Worm (Caenorhabditis elegans) whole organism, L3 larva: ENCODE data around the gene B0222.11.

Source experiments
- R02D3.7 ChIP-seq: fragments of 150-350 bp; optimal IDR thresholded peaks from 2 replicates; lab custom pipeline; 2014; ENCODE audit warnings: missing biosample characterization, missing genetic modification characterization
- ZK546.5 ChIP-seq: sonication (generic microtip); optimal IDR thresholded peaks from 2 replicates; lab custom pipeline; 2017; ENCODE audit warnings: missing biosample characterization, missing genetic modification characterization
- aly-2 ChIP-seq: fragments of 150-350 bp; optimal IDR thresholded peaks from 2 replicates; lab custom pipeline; 2014; ENCODE audit warnings: missing biosample characterization, missing genetic modification characterization
- ceh-16 ChIP-seq: sonication (generic microtip); optimal IDR thresholded peaks from 2 replicates; lab custom pipeline; 2017; ENCODE audit warnings: missing biosample characterization, missing genetic modification characterization
- ceh-28 ChIP-seq: fragments of 150-350 bp; optimal IDR thresholded peaks from 2 replicates; lab custom pipeline; 2014; ENCODE audit warnings: missing biosample characterization, missing genetic modification reagents, missing genetic modification characterization
- ceh-82 ChIP-seq: fragments of 150-350 bp; optimal IDR thresholded peaks from 2 replicates; lab custom pipeline; 2014; ENCODE audit warnings: missing biosample characterization, missing genetic modification characterization
- ceh-9 ChIP-seq: sonication (generic microtip); optimal IDR thresholded peaks from 2 replicates; lab custom pipeline; 2018; ENCODE audit warnings: missing biosample characterization, missing genetic modification characterization
- elt-2 ChIP-seq: sonication (generic microtip); optimal IDR thresholded peaks from 2 replicates; lab custom pipeline; 2016; ENCODE audit warnings: missing genetic modification reagents, mild to moderate bottlenecking, missing genetic modification characterization, missing compliant biosample characterization
- elt-3 ChIP-seq, 3 experiments: fragments of 150-350 bp in 1 of 3; sonication (generic microtip) in 2 of 3; optimal IDR thresholded peaks; 2 replicates in 2 of 3; 4 replicates in 1 of 3; lab custom pipeline; 2014 to 2017; ENCODE audit warnings: missing biosample characterization in 3 of 3, missing genetic modification characterization in 3 of 3
- eor-1 ChIP-seq, 2 experiments: fragments of 150-350 bp; optimal IDR thresholded peaks; 2 replicates each; lab custom pipeline; 2014 to 2018; ENCODE audit warnings: missing biosample characterization in 2 of 2, missing genetic modification characterization in 2 of 2
- fkh-10 ChIP-seq: sonication (generic microtip); optimal IDR thresholded peaks from 2 replicates; lab custom pipeline; 2017; ENCODE audit warnings: missing biosample characterization, missing genetic modification reagents, missing genetic modification characterization
- fkh-2 ChIP-seq: fragments of 150-350 bp; optimal IDR thresholded peaks from 2 replicates; lab custom pipeline; 2014; ENCODE audit warnings: missing biosample characterization, missing genetic modification reagents, missing genetic modification characterization
- fos-1 ChIP-seq: fragments of 150-350 bp; optimal IDR thresholded peaks from 2 replicates; lab custom pipeline; 2014; ENCODE audit warnings: missing biosample characterization, missing genetic modification characterization
- hmg-11 ChIP-seq: sonication (generic microtip); optimal IDR thresholded peaks from 2 replicates; lab custom pipeline; 2016; ENCODE audit warnings: missing genetic modification characterization, missing compliant biosample characterization
- jun-1 ChIP-seq: fragments of 150-350 bp; optimal IDR thresholded peaks from 2 replicates; lab custom pipeline; 2014; ENCODE audit warnings: missing biosample characterization, missing genetic modification reagents, missing genetic modification characterization
- lin-15B ChIP-seq: fragments of 150-350 bp; optimal IDR thresholded peaks from 2 replicates; lab custom pipeline; 2014; ENCODE audit warnings: missing biosample characterization, missing genetic modification characterization
- mdl-1 ChIP-seq: fragments of 150-350 bp; optimal IDR thresholded peaks from 2 replicates; lab custom pipeline; 2014; ENCODE audit warnings: missing biosample characterization, missing genetic modification characterization
- mml-1 ChIP-seq: fragments of 150-350 bp; sonication (generic microtip); optimal IDR thresholded peaks from 3 replicates; lab custom pipeline; 2014; ENCODE audit warnings: missing biosample characterization, missing genetic modification characterization
- nhr-11 ChIP-seq: fragments of 150-350 bp; optimal IDR thresholded peaks from 2 replicates; lab custom pipeline; 2014; ENCODE audit warnings: missing biosample characterization, missing genetic modification characterization
- nhr-12 ChIP-seq: fragments of 150-350 bp; optimal IDR thresholded peaks from 2 replicates; lab custom pipeline; 2014; ENCODE audit warnings: missing biosample characterization, missing genetic modification characterization
- nhr-23 ChIP-seq: fragments of 150-350 bp; optimal IDR thresholded peaks from 2 replicates; lab custom pipeline; 2014; ENCODE audit warnings: missing biosample characterization, missing genetic modification reagents, missing genetic modification characterization
- nhr-237 ChIP-seq: fragments of 150-350 bp; optimal IDR thresholded peaks from 2 replicates; lab custom pipeline; 2014; ENCODE audit warnings: missing biosample characterization, missing genetic modification characterization
- nhr-25 ChIP-seq: sonication (generic microtip); optimal IDR thresholded peaks from 2 replicates; lab custom pipeline; 2017; ENCODE audit warnings: missing biosample characterization, missing genetic modification characterization
- nhr-28 ChIP-seq: fragments of 150-350 bp; optimal IDR thresholded peaks from 2 replicates; lab custom pipeline; 2014; ENCODE audit warnings: missing biosample characterization, missing genetic modification characterization
- nhr-76 ChIP-seq: fragments of 150-350 bp; sonication (generic microtip); optimal IDR thresholded peaks from 5 replicates; lab custom pipeline; 2014; ENCODE audit warnings: missing biosample characterization, missing genetic modification characterization
- nhr-77 ChIP-seq: fragments of 150-350 bp; optimal IDR thresholded peaks from 2 replicates; lab custom pipeline; 2014; ENCODE audit warnings: missing biosample characterization, missing genetic modification characterization
- pha-4 ChIP-seq: fragments of 150-350 bp; optimal IDR thresholded peaks from 2 replicates; lab custom pipeline; 2014; ENCODE audit warnings: missing biosample characterization, missing genetic modification reagents, missing genetic modification characterization
- pqm-1 ChIP-seq: fragments of 150-350 bp; optimal IDR thresholded peaks from 2 replicates; lab custom pipeline; 2017; ENCODE audit warnings: missing biosample characterization, missing genetic modification characterization, inconsistent platforms
- sea-2 ChIP-seq: fragments of 150-350 bp; sonication (generic microtip); optimal IDR thresholded peaks from 4 replicates; lab custom pipeline; 2014; ENCODE audit warnings: missing biosample characterization, missing genetic modification reagents, missing genetic modification characterization
- skn-1 ChIP-seq: fragments of 150-350 bp; optimal IDR thresholded peaks from 2 replicates; lab custom pipeline; 2014; ENCODE audit warnings: missing biosample characterization, missing genetic modification characterization
- snpc-4 ChIP-seq: fragments of 150-350 bp; optimal IDR thresholded peaks from 2 replicates; lab custom pipeline; 2014; ENCODE audit warnings: missing biosample characterization, missing genetic modification characterization
- tbx-2 ChIP-seq: sonication (generic microtip); optimal IDR thresholded peaks from 2 replicates; lab custom pipeline; 2016; ENCODE audit warnings: mild to moderate bottlenecking, missing genetic modification characterization, missing compliant biosample characterization
- unc-39 ChIP-seq: sonication (generic microtip); optimal IDR thresholded peaks from 4 replicates; lab custom pipeline; 2017; ENCODE audit warnings: missing biosample characterization, missing genetic modification characterization
- unc-62 ChIP-seq: fragments of 150-350 bp; sonication (generic microtip); optimal IDR thresholded peaks from 4 replicates; lab custom pipeline; 2014; ENCODE audit warnings: missing biosample characterization, missing genetic modification reagents, missing genetic modification characterization
- ztf-11 ChIP-seq: fragments of 150-350 bp; optimal IDR thresholded peaks from 2 replicates; lab custom pipeline; 2014; ENCODE audit warnings: missing biosample characterization, missing genetic modification characterization
- ztf-4 ChIP-seq: fragments of 150-350 bp; optimal IDR thresholded peaks from 2 replicates; lab custom pipeline; 2014; ENCODE audit warnings: missing biosample characterization, missing genetic modification characterization

Gene B0222.11

DNA sequence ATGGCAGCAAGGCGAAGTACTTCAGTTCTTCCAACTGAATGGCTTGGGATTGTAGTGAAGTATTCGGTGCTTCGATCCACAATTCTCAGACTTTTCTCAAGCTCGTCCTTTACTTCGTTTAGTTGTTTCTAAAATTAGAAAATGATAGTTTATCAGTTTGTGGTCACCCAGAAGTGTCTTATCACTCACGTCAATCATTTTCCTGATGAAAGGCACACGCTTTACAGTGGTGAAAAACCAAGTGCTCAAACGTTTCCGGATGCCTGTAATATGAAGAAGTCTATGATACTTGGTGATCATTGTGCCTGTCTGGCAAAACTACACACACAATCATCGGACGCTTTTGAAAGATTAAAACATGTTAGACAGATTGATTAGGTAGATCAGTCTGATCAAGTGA, 21.8 kb downstream of the B0222.11 start:
- TF ChIP-seq ztf-11 (tag; lab: Kevin White, UChicago) (no peak), nhr-237 (tag; lab: Kevin White, UChicago) (no peak), R02D3.7 (tag; lab: Kevin White, UChicago) (no peak), fkh-10 (GFP tag; lab: Kevin White, UChicago) (no peak), mml-1 (tag; lab: Kevin White, UChicago) (no peak), aly-2 (no peak), pqm-1 (tag; lab: Kevin White, UChicago) (peak; percentile 13), nhr-23 (tag; lab: Kevin White, UChicago) (no peak), pha-4 (no peak), fkh-2 (tag; lab: Kevin White, UChicago) (no peak), ZK546.5 (tag; lab: Kevin White, UChicago) (no peak), unc-39 (tag; lab: Kevin White, UChicago) (no peak), ceh-28 (no peak), ztf-4 (tag; lab: Kevin White, UChicago) (no peak), elt-2 (peak; percentile 68), nhr-28 (tag; lab: Kevin White, UChicago) (no peak)

DNA sequence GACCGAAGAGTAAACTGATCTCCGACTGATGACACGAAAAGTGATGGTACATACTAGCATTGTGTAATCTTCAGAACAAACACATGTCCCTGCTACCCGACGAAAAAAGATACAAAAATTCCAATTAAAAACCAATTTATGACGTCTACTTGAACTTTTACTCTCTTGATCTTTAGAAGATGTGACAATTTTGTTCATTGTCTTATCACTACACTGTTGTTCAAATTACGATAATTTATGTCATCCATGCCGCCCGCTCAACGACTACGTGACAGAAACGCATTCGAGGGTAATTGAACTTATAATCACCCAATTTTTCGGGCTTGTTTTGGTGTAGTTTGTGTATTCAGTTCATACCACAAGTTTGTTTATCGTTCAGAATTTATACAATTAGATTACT, 24.1 kb downstream of the B0222.11 start:
- TF ChIP-seq snpc-4 (tag; lab: Kevin White, UChicago) = no peak
- peak; percentile 5 for TF ChIP-seq nhr-23 (tag; lab: Kevin White, UChicago)
- peak; percentile 25 for TF ChIP-seq nhr-25 (tag; lab: Kevin White, UChicago)

DNA sequence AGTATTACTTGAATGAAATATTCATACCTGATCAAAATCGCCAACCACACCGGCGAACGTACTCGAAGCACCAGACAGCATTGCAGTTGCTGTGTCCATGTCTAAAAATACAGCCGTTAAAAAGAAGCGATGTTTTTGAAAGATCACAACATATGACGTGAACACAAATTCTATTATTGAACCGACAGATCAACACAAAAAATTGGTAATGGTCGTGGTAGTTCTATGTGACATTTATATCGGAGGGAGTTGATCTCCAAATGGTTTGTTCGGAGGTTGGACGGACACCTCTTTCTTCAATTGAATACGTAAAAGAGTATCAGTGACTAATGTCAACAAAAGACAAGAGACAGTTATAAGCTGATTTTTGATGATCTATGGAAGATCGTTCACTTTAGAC, 26.7 kb downstream of the B0222.11 start, which contains the start of gene pitr-3:
TSS of gene pitr-3 (minus strand) at position 101 of the 400 bp plus-strand sequence.
- TF ChIP-seq nhr-11 (tag; lab: Kevin White, UChicago) (no peak), sea-2 (GFP tag; lab: Kevin White, UChicago) (no peak), hmg-11 (tag; lab: Kevin White, UChicago) (no peak), unc-39 (tag; lab: Kevin White, UChicago) (no peak), skn-1 (tag; lab: Kevin White, UChicago) (no peak), jun-1 (tag; lab: Kevin White, UChicago) (no peak), eor-1 (tag; optimal IDR thresholded peaks at IDR 0.05; lab: Kevin White, UChicago) (no peak), ztf-11 (tag; lab: Kevin White, UChicago) (no peak), pha-4 (no peak), nhr-23 (tag; lab: Kevin White, UChicago) (no peak), mdl-1 (tag; lab: Kevin White, UChicago) (no peak), mml-1 (tag; lab: Kevin White, UChicago) (no peak), ZK546.5 (tag; lab: Kevin White, UChicago) (no peak), nhr-77 (tag; lab: Kevin White, UChicago) (no peak), unc-62 (no peak), aly-2 (no peak)

DNA sequence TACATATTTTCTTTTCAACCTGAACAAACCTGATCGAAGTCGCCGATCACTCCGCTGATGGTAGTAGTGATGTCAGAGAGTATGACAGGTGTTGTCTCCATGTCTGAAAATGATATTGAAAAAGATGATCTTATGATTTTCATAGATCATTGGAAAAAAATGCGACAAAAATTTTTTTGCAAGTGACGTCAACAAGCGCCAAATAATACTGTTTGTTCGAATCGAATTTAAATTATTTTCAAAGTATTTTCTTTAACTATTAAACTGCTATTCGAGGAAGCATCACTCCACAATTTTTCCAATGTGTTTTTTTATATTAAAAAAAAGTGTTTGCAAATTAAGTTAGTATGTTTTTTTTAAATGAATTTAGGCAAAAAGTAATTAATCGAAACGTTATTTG, 30.4 kb downstream of the B0222.11 start, which contains the start of gene pitr-2:
TSS of gene pitr-2 (minus strand) at position 101 of the 400 bp plus-strand sequence.
- no peak for TF ChIP-seq lin-15B (tag; lab: Kevin White, UChicago)
- no peak for TF ChIP-seq nhr-12 (tag; lab: Kevin White, UChicago)
- TF ChIP-seq elt-2 = no peak
- TF ChIP-seq ceh-82 (tag; lab: Kevin White, UChicago) = no peak
- TF ChIP-seq ceh-16 (tag; lab: Kevin White, UChicago) = no peak
- TF ChIP-seq pqm-1 (tag; lab: Kevin White, UChicago) = no peak
- TF ChIP-seq snpc-4 (tag; lab: Kevin White, UChicago) = no peak
- no peak for TF ChIP-seq unc-62
- TF ChIP-seq hmg-11 (tag; lab: Kevin White, UChicago) = no peak
- TF ChIP-seq mml-1 (tag; lab: Kevin White, UChicago) = no peak
- no peak for TF ChIP-seq fos-1 (tag; lab: Kevin White, UChicago)
- TF ChIP-seq pha-4 = no peak
- TF ChIP-seq nhr-76 (tag; lab: Kevin White, UChicago) = no peak
- no peak for TF ChIP-seq elt-3 (tag; optimal IDR thresholded peaks at IDR 0.05; lab: Kevin White, UChicago)
- TF ChIP-seq, all 47 proteins: peak for 0

DNA sequence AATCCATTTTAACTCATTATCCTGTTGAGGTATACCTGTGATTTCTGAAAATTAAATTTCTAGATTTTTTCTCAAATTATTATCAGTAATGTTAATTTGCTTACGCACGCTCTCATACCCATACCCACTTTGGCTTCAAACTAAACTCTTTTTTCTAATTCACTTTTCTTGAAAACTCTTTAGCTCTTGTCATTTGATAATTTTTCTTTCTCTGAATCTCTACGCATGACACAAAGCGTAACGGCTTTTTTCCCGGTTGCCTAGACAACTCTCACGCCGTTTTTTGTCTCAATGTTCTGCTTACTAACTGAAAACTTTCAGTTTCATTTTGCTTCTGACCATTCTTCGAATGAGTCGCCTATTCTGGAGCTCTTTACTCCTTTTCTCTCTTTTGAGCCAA, 34.0 kb downstream of the B0222.11 start, which contains the start of gene B0222.1:
TSS of gene B0222.1 (plus strand) at position 306 of the 400 bp plus-strand sequence.
- TF ChIP-seq lin-15B (tag; lab: Kevin White, UChicago) = no peak
- no peak for TF ChIP-seq jun-1 (tag; lab: Kevin White, UChicago)
- no peak for TF ChIP-seq tbx-2 (tag; lab: Kevin White, UChicago)
- peak; percentile 3 for TF ChIP-seq nhr-11 (tag; lab: Kevin White, UChicago)
- no peak for TF ChIP-seq elt-3 (tag; optimal IDR thresholded peaks at IDR 0.05; lab: Kevin White, UChicago)
- no peak for TF ChIP-seq ceh-82 (tag; lab: Kevin White, UChicago)
- no peak for TF ChIP-seq eor-1 (tag; optimal IDR thresholded peaks at IDR 0.05; lab: Kevin White, UChicago)
- TF ChIP-seq ceh-9 (tag; lab: Kevin White, UChicago) = no peak
- TF ChIP-seq unc-39 (tag; lab: Kevin White, UChicago) = no peak
